Fruit fly (Drosophila melanogaster): ENCODE data around the gene CG11586.

The CG11586 gene

DNA sequence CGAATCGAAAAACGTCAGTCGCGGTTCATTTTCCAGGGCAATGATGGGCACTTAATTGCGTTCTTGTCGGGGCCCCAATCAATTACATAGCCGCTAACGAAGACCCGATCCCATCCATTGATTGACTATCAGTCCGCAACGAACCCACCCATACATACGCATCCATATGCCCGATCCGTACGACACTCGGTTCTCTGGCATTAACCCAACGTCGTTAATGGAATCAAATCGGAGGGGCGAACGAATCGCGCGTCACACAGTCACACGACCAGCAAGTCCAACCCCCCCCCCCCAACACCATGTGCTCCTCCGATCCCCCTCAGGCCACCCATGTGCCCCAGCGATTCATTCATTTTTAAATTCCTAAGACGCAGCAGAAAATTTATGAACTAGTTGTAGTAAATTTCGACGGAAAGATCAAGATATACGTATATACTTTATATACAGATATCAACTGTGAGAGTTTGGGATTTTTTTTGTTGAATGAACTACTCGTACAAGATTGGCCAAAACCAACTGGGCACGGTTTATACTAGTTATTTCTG, 41.0 kb downstream of the CG11586 start (continued):
- TF ChIP-seq CG18599 (GFP tag; optimal IDR thresholded peaks at IDR 0.05) (peak; percentile 26), unc-4 (GFP tag; IDR thresholded peaks at IDR 0.05; ENCODE audit: partially characterized antibody) (no peak), ci (GFP tag; IDR thresholded peaks at IDR 0.05) (0 out of 3 replicates have a peak, but pooled peaks have one; percentile 43), disco-r (GFP tag; optimal IDR thresholded peaks at IDR 0.05) (no peak), z (GFP tag; IDR thresholded peaks at IDR 0.05) (0 out of 3 replicates have a peak, but pooled peaks have one; percentile 28), sima (GFP tag; optimal IDR thresholded peaks at IDR 0.05) (no peak), fd3F (GFP tag; optimal IDR thresholded peaks at IDR 0.05) (no peak), Dp (GFP tag; optimal IDR thresholded peaks at IDR 0.05) (no peak), CG10462 (GFP tag; optimal IDR thresholded peaks at IDR 0.05) (no peak), CG30431 (GFP tag; optimal IDR thresholded peaks at IDR 0.05) (no peak), pfk (GFP tag; optimal IDR thresholded peaks at IDR 0.05) (no peak), CG9932 (GFP tag; IDR thresholded peaks at IDR 0.05) (peak; percentile 49; the same call in 1 of the 2 replicates), Ssrp (tag; optimal IDR thresholded peaks at IDR 0.05) (no peak), CG7745 (tag; optimal IDR thresholded peaks at IDR 0.05) (peak; percentile 19), crc (GFP tag; optimal IDR thresholded peaks at IDR 0.05) (no peak), exex (tag; optimal IDR thresholded peaks at IDR 0.05) (peak; percentile 79), CTCF (GFP tag; optimal IDR thresholded peaks at IDR 0.05) (no peak), Adf1 (GFP tag; IDR thresholded peaks at IDR 0.05) (peak; percentile 54), ems (GFP tag; optimal IDR thresholded peaks at IDR 0.05) (no peak), CG43689 (GFP tag; IDR thresholded peaks at IDR 0.05) (no peak), Sox102F (GFP tag; optimal IDR thresholded peaks at IDR 0.05) (no peak), Fer1 (GFP tag; optimal IDR thresholded peaks at IDR 0.05) (peak; percentile 6), ase (GFP tag; IDR thresholded peaks at IDR 0.05) (no peak), D (optimal IDR thresholded peaks at IDR 0.05) (no peak), D (GFP tag; optimal IDR thresholded peaks at IDR 0.05) (no peak), mirr (GFP tag; optimal IDR thresholded peaks at IDR 0.05) (peak; percentile 89), CG10543 (GFP tag; optimal IDR thresholded peaks at IDR 0.05) (peak; percentile 97), CG5953 (GFP tag; IDR thresholded peaks at IDR 0.05) (no peak), CG12391 (tag; optimal IDR thresholded peaks at IDR 0.05) (no peak), lab (GFP tag; optimal IDR thresholded peaks at IDR 0.05) (peak; percentile 81), Taf1 (GFP tag; IDR thresholded peaks at IDR 0.05) (no peak), Hey (tag; optimal IDR thresholded peaks at IDR 0.05) (peak; percentile 17), CG1024 (GFP tag; IDR thresholded peaks at IDR 0.05) (no peak), slou (GFP tag; optimal IDR thresholded peaks at IDR 0.05) (no peak), al (GFP tag; IDR thresholded peaks at IDR 0.05) (no peak), CG10147 (GFP tag; optimal IDR thresholded peaks at IDR 0.05) (no peak), CG18764 (GFP tag; optimal IDR thresholded peaks at IDR 0.05) (no peak), E2f2 (GFP tag; IDR thresholded peaks at IDR 0.05) (0 out of 2 replicates have a peak, but pooled peaks have one; percentile 15), amos (GFP tag; IDR thresholded peaks at IDR 0.05; ENCODE audit: partially characterized antibody) (peak; percentile 34; the same call in 1 of the 2 replicates), CG1603 (tag; optimal IDR thresholded peaks at IDR 0.05) (no peak), Rfx (GFP tag; IDR thresholded peaks at IDR 0.05) (peak; percentile 42; the same call in 1 of the 2 replicates), az2 (GFP tag; optimal IDR thresholded peaks at IDR 0.05) (no peak), Myb (GFP tag; optimal IDR thresholded peaks at IDR 0.05) (no peak), Nf-YC (tag; optimal IDR thresholded peaks at IDR 0.05) (peak; percentile 34), mld (GFP tag; IDR thresholded peaks at IDR 0.05; ENCODE audit: partially characterized antibody) (no peak), lilli (GFP tag; optimal IDR thresholded peaks at IDR 0.05) (no peak), sqz (GFP tag; optimal IDR thresholded peaks at IDR 0.05) (no peak), gsb-n (tag; optimal IDR thresholded peaks at IDR 0.05) (peak; percentile 52), Fer3 (tag; optimal IDR thresholded peaks at IDR 0.05) (peak; percentile 12), YL-1 (GFP tag; optimal IDR thresholded peaks at IDR 0.05) (no peak), CG17186 (GFP tag; optimal IDR thresholded peaks at IDR 0.05) (no peak)

Data from whole organism, embryonic.